Fruit fly (Drosophila melanogaster): ENCODE measurements around the gene Usp39.
A peak's percentile ranks its signal among the peaks of the same experiment; 100 is the strongest.

The Usp39 gene

dm6 chrX:18869489-18870132, 11.6 kb downstream of the Usp39 start (continued):
- TF ChIP-seq gcm2 (GFP tag; optimal IDR thresholded peaks at IDR 0.05) (no peak), CG9797 (GFP tag; optimal IDR thresholded peaks at IDR 0.05) (no peak), CkIIα-i1 (GFP tag; IDR thresholded peaks at IDR 0.05) (no peak), CG12659 (GFP tag; optimal IDR thresholded peaks at IDR 0.05) (no peak), H2.0 (GFP tag; IDR thresholded peaks at IDR 0.05) (peak; percentile 43), pnt (GFP tag; optimal IDR thresholded peaks at IDR 0.05) (peak; percentile 39), Myb (GFP tag; optimal IDR thresholded peaks at IDR 0.05) (no peak), ci (GFP tag; IDR thresholded peaks at IDR 0.05) (peak; percentile 65; the same call in 1 of the 3 replicates), HmgZ (tag; optimal IDR thresholded peaks at IDR 0.05) (no peak), dpn (GFP tag; optimal IDR thresholded peaks at IDR 0.05) (peak; percentile 33 to 56), ase (GFP tag; IDR thresholded peaks at IDR 0.05) (peak; percentile 68; the same call in 2 of the 3 replicates), CG17361 (GFP tag; IDR thresholded peaks at IDR 0.05) (peak; percentile 51; the same call in 2 of the 3 replicates), slbo (GFP tag; IDR thresholded peaks at IDR 0.05) (peak; percentile 65), B-H1 (GFP tag; IDR thresholded peaks at IDR 0.05) (peak; percentile 41; the same call in 1 of the 3 replicates), CG14441 (GFP tag; IDR thresholded peaks at IDR 0.05) (peak; percentile 72), bowl (GFP tag; IDR thresholded peaks at IDR 0.05) (no peak), CG12769 (tag; optimal IDR thresholded peaks at IDR 0.05) (no peak), CG13123 (GFP tag; optimal IDR thresholded peaks at IDR 0.05) (no peak), fu2 (GFP tag; optimal IDR thresholded peaks at IDR 0.05) (no peak), CG43689 (GFP tag; IDR thresholded peaks at IDR 0.05) (no peak), gem (tag; optimal IDR thresholded peaks at IDR 0.05) (no peak), CG32767 (GFP tag; IDR thresholded peaks at IDR 0.05) (peak; percentile 60; the same call in 1 of the 2 replicates), CG15073 (GFP tag; optimal IDR thresholded peaks at IDR 0.05) (no peak), seq (GFP tag; IDR thresholded peaks at IDR 0.05) (peak; percentile 62), chinmo (GFP tag; IDR thresholded peaks at IDR 0.05; ENCODE audit: partially characterized antibody) (no peak), CG10209 (GFP tag; optimal IDR thresholded peaks at IDR 0.05) (peak; percentile 48), gro (GFP tag; optimal IDR thresholded peaks at IDR 0.05) (peak; percentile 5), Bgb (GFP tag; IDR thresholded peaks at IDR 0.05; ENCODE audit: partially characterized antibody) (no peak), grn (GFP tag; optimal IDR thresholded peaks at IDR 0.05) (no peak), CG10959 (GFP tag; IDR thresholded peaks at IDR 0.05) (no peak), ato (GFP tag; IDR thresholded peaks at IDR 0.05; ENCODE audit: partially characterized antibody) (no peak), h (optimal IDR thresholded peaks at IDR 0.05) (no peak), CG4854 (GFP tag; optimal IDR thresholded peaks at IDR 0.05) (no peak), chm (GFP tag; IDR thresholded peaks at IDR 0.05) (peak; percentile 65; the same call in 1 of the 2 replicates), CG3995 (GFP tag; optimal IDR thresholded peaks at IDR 0.05) (no peak), CG7839 (tag; optimal IDR thresholded peaks at IDR 0.05) (no peak), CrebB (tag; optimal IDR thresholded peaks at IDR 0.05) (no peak), Pdp1 (GFP tag; optimal IDR thresholded peaks at IDR 0.05) (peak; percentile 12 to 47), CG2116 (GFP tag; optimal IDR thresholded peaks at IDR 0.05) (no peak), C15 (GFP tag; IDR thresholded peaks at IDR 0.05) (no peak), YL-1 (GFP tag; optimal IDR thresholded peaks at IDR 0.05) (no peak), Awh (GFP tag; IDR thresholded peaks at IDR 0.05) (peak; percentile 49; the same call in 1 of the 2 replicates), CG2202 (tag; optimal IDR thresholded peaks at IDR 0.05) (no peak), CG32772 (GFP tag; IDR thresholded peaks at IDR 0.05) (0 out of 2 replicates have a peak, but pooled peaks have one; percentile 17), CG13775 (GFP tag; optimal IDR thresholded peaks at IDR 0.05) (peak; percentile 45), Asciz (GFP tag; optimal IDR thresholded peaks at IDR 0.05) (peak; percentile 22), CG4282 (GFP tag; optimal IDR thresholded peaks at IDR 0.05) (no peak), Meics (GFP tag; optimal IDR thresholded peaks at IDR 0.05) (peak; percentile 51), Dbx (GFP tag; IDR thresholded peaks at IDR 0.05) (no peak), CG2199 (GFP tag; IDR thresholded peaks at IDR 0.05) (0 out of 3 replicates have a peak, but pooled peaks have one; percentile 50), ash1 (GFP tag; optimal IDR thresholded peaks at IDR 0.05) (no peak)
